Worm (Caenorhabditis elegans) whole organism, L4/young adult: ENCODE measurements around the gene daf-7.

ENCODE experiments used
- W03F9.2 ChIP-seq: fragments of 150-350 bp; optimal IDR thresholded peaks from 2 replicates; lab custom pipeline; 2014; ENCODE audit warnings: missing biosample characterization, missing genetic modification characterization
- dao-5 ChIP-seq: sonication (generic microtip); optimal IDR thresholded peaks from 2 replicates; lab custom pipeline; 2016; ENCODE audit warnings: missing genotype, missing genetic modification characterization, moderate library complexity, missing compliant biosample characterization
- him-1 ChIP-seq: sonication (generic microtip); optimal IDR thresholded peaks from 2 replicates; lab custom pipeline; 2016; ENCODE audit warnings: missing genotype, missing genetic modification reagents, missing genetic modification characterization, missing compliant biosample characterization

ce11 chrIII:835208-835607 lies 23.6 kb downstream of the daf-7 start:
- no peak for TF ChIP-seq dao-5 (tag; lab: Kevin White, UChicago)
- no peak for TF ChIP-seq him-1 (tag; lab: Kevin White, UChicago)
- TF ChIP-seq W03F9.2 (tag; lab: Kevin White, UChicago), result no peak
